Fruit fly (Drosophila melanogaster) S2 (cell line): ENCODE data around the gene CG9451.

Source experiments
- CG8478 ChIP-seq: fragments of >200 bp; optimal IDR thresholded peaks from 2 replicates; lab custom pipeline; 2018
- CTCF ChIP-seq, 2 experiments: fragments of >200 bp; optimal IDR thresholded peaks; 2 replicates each; lab custom pipeline; 2018

The CG9451 gene

dm6 chr3L:19500698-19501097 lies at the start of gene CG9451:
TSS of gene CG9451 (minus strand) at chr3L:19500798.
- TF ChIP-seq CG8478 (lab: Kevin White, UChicago) = no peak
- no peak for TF ChIP-seq CTCF (optimal IDR thresholded peaks at IDR 0.05; lab: Kevin White, UChicago)

DNA sequence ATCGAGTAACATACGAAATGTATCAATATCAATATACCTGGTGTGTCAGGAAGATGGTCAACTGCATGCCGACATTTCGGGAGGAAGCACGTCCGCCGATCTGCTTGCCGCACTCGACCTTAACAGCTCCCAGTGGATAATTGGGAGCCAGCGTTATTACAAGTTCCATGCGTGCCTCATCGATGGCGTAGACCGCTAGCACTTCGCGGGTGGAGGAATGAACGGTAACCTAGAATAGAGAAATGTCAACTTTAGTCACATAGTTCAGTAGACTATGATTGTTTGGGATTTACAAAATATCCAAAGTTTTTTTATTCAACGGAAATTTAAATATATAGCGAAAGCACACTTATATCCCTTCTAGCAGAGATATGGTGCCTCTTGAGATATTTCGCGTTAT lies 44.2 kb upstream of the CG9451 start, which contains the start of the genes CG46435 and Rcd7:
TSS of gene CG46435 (plus strand) at position 301 of the 400 bp plus-strand sequence.
TSS of gene Rcd7 (plus strand) at position 301 of the 400 bp plus-strand sequence.
- no peak for TF ChIP-seq CTCF (optimal IDR thresholded peaks at IDR 0.05; lab: Kevin White, UChicago)
- TF ChIP-seq CG8478 (lab: Kevin White, UChicago) = no peak

dm6 chr3L:19544105-19544504 lies 43.5 kb upstream of the CG9451 start, which contains the start of the genes CG46434 and Dred:
TSS of gene CG46434 (minus strand) at chr3L:19544205.
TSS of gene Dred (minus strand) at chr3L:19544205.
- no peak for TF ChIP-seq CG8478 (lab: Kevin White, UChicago)
- TF ChIP-seq CTCF (optimal IDR thresholded peaks at IDR 0.05; lab: Kevin White, UChicago) = no peak

dm6 chr3L:19532443-19532842 lies 31.8 kb upstream of the CG9451 start, which contains the start of gene Cpr76Bd:
TSS of gene Cpr76Bd (plus strand) at chr3L:19532743.
- TF ChIP-seq CTCF (optimal IDR thresholded peaks at IDR 0.05; lab: Kevin White, UChicago) (no peak), CG8478 (lab: Kevin White, UChicago) (no peak)

DNA sequence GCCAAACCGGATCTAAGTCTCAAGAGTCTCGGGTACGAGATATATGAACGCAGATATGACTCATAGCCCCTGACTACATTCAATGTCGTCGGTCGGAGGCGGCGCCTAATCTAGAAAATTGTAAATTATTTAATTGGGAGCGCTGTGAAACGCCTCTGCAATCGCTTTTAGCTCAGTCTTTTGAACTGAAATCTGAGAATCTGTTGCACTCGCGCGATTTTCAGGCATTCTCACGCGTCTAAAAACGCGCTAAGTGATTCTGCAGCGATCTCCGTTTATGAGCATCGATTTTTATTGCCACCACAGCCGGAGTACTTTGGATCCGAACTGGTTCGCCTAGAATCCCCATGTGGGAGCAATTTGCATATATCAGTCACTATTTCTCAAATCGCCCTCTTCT lies 27.9 kb upstream of the CG9451 start:
- TF ChIP-seq CG8478 (lab: Kevin White, UChicago) = no peak
- TF ChIP-seq CTCF (optimal IDR thresholded peaks at IDR 0.05; lab: Kevin White, UChicago) = no peak

DNA sequence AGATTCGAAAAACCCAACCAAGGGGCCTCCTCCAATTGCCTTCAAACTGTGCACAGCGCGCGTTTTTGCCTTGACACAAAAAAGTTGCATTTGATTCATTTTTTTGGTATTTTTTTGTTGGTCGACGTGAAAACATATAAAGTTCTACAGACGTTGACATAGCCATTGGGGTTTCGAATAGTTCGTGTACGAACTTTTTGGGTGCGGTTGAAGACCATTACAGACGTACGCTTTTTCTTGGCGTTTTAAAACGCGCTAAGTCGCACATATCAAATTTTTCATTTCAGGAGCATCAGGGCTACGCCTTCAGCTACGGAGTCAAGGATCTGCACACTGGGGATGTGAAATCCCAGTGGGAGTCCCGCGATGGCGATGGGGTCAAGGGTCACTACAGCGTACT lies 25.1 kb upstream of the CG9451 start:
- TF ChIP-seq CG8478 (lab: Kevin White, UChicago) (no peak), CTCF (optimal IDR thresholded peaks at IDR 0.05; lab: Kevin White, UChicago) (no peak)

dm6 chr3L:19524690-19525089 lies 24.1 kb upstream of the CG9451 start:
- TF ChIP-seq CG8478 (lab: Kevin White, UChicago) = no peak
- no peak for TF ChIP-seq CTCF (optimal IDR thresholded peaks at IDR 0.05; lab: Kevin White, UChicago)

dm6 chr3L:19521093-19521492 lies 20.5 kb upstream of the CG9451 start:
- no peak for TF ChIP-seq CG8478 (lab: Kevin White, UChicago)
- TF ChIP-seq CTCF (optimal IDR thresholded peaks at IDR 0.05; lab: Kevin White, UChicago) = no peak

dm6 chr3L:19520645-19521044 lies 20.0 kb upstream of the CG9451 start, which contains the start of gene Cpr76Bc:
TSS of gene Cpr76Bc (plus strand) at chr3L:19520945.
- TF ChIP-seq CTCF (optimal IDR thresholded peaks at IDR 0.05; lab: Kevin White, UChicago) (no peak), CG8478 (lab: Kevin White, UChicago) (no peak)

- TF ChIP-seq CTCF (optimal IDR thresholded peaks at IDR 0.05; lab: Kevin White, UChicago) (no peak), CG8478 (lab: Kevin White, UChicago) (no peak)
Measured at dm6 chr3L:19519349-19519748, 18.8 kb upstream of the CG9451 start, which contains the start of gene Cpr76Bb. TSS of gene Cpr76Bb (plus strand) at chr3L:19519649.

dm6 chr3L:19518232-19518631 lies 17.6 kb upstream of the CG9451 start, which contains the start of gene Cpr76Ba:
TSS of gene Cpr76Ba (minus strand) at chr3L:19518332.
- TF ChIP-seq CTCF (optimal IDR thresholded peaks at IDR 0.05; lab: Kevin White, UChicago) = no peak
- TF ChIP-seq CG8478 (lab: Kevin White, UChicago) = no peak

- TF ChIP-seq CTCF (optimal IDR thresholded peaks at IDR 0.05; lab: Kevin White, UChicago) (peak; percentile 90 to 96), CG8478 (lab: Kevin White, UChicago) (no peak)
Measured at dm6 chr3L:19516547-19516946, 15.9 kb upstream of the CG9451 start.

- TF ChIP-seq CTCF (optimal IDR thresholded peaks at IDR 0.05; lab: Kevin White, UChicago) (no peak), CG8478 (lab: Kevin White, UChicago) (no peak)
Measured at dm6 chr3L:19512672-19513071, 12.1 kb upstream of the CG9451 start.

dm6 chr3L:19504719-19505118 lies 4.1 kb upstream of the CG9451 start:
- TF ChIP-seq CTCF (optimal IDR thresholded peaks at IDR 0.05; lab: Kevin White, UChicago) (no peak), CG8478 (lab: Kevin White, UChicago) (no peak)

DNA sequence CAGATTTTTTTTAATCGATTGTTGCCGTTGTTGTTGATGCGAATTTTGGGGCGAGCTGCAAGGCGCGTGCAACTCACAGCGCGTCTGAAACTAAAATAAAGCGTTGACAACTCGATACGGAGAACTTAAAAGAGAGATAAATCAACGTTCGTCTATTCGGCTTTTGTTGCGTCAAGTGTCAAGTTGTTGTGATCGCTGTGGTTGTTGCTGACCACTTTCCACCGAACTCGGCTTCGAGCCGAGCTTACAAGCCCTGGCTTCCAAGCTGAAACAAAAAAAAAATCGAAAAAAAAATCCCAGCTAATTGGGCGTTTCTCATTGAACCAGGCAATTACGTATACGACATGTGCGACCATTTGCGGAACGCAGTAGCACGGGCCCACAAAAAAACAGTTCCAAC lies 3.2 kb upstream of the CG9451 start, which contains the start of gene CG9452:
TSS of gene CG9452 (minus strand) at position 101 of the 400 bp plus-strand sequence.
- TF ChIP-seq CG8478 (lab: Kevin White, UChicago) (no peak), CTCF (optimal IDR thresholded peaks at IDR 0.05; lab: Kevin White, UChicago) (no peak)

- TF ChIP-seq CG8478 (lab: Kevin White, UChicago) (no peak), CTCF (optimal IDR thresholded peaks at IDR 0.05; lab: Kevin White, UChicago) (no peak)
Measured at dm6 chr3L:19499334-19499733, 1.3 kb downstream of the CG9451 start.
